2 worm cellular contexts compared by ENCODE assay signal in the genomic region with DNA sequence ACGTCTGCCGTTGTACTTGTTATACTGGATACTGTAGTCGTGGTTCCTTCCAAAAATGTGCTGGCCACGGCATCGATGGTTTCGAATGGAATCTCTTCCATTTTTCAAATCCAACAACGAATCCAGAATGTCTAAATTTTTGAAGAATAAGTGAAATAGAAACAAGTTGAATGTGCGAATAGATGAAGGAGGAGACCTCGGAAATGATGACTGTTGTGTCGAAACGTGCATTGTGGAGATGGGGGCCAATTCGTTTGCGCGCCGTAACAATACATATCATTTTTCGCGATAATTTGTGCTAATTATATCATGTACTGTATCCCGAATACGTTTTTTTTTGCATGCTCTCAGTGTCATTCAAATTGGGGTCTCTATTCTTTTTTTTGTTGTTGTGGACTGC.
A peak's percentile ranks its signal among the peaks of the same experiment; 100 is the strongest.
TF ChIP-seq lines count a peak whose summit lies in the region.

aexr-1 (minus strand) TSS at position 101 of the 400 bp plus-strand sequence.

TF ChIP-seq in whole organism, L4 larva, 104 proteins besides CTCF, POLR2A, EP300 and RAD21:
- TF ChIP-seq fkh-10 (GFP tag; optimal IDR thresholded peaks at IDR 0.05; lab: Kevin White, UChicago), result no peak
- TF ChIP-seq mdl-1 (tag; optimal IDR thresholded peaks at IDR 0.05; lab: Kevin White, UChicago), result no peak
- TF ChIP-seq aha-1 (tag; lab: Kevin White, UChicago), result peak; percentile 85
- TF ChIP-seq nhr-77 (tag; optimal IDR thresholded peaks at IDR 0.05; lab: Kevin White, UChicago), result no peak
- no peak for TF ChIP-seq php-3 (GFP tag; IDR thresholded peaks at IDR 0.05; lab: Robert Waterston, UW)
TF ChIP-seq in whole organism, L4 larva: peak in this region for 1.

TF ChIP-seq in whole organism, young adult, 124 proteins besides CTCF, POLR2A, EP300 and RAD21:
- no peak for TF ChIP-seq mcd-1 (GFP tag; IDR thresholded peaks at IDR 0.05; lab: Robert Waterston, UW)
- TF ChIP-seq sptf-2 (GFP tag; optimal IDR thresholded peaks at IDR 0.05; lab: Kevin White, UChicago), result no peak
- no peak for TF ChIP-seq F39B2.1 (GFP tag; IDR thresholded peaks at IDR 0.05; lab: Robert Waterston, UW)
- TF ChIP-seq bed-1 (GFP tag; IDR thresholded peaks at IDR 0.05; lab: Robert Waterston, UW), result 0 out of 2 replicates have a peak, but pooled peaks have one; percentile 33
- no peak for TF ChIP-seq chd-7 (tag; optimal IDR thresholded peaks at IDR 0.05; lab: Kevin White, UChicago)
- TF ChIP-seq B0019.2 (GFP tag; conservative IDR thresholded peaks at IDR 0.05; lab: Robert Waterston, UW), result no peak
